Worm (Caenorhabditis elegans): ENCODE data around the gene K01C8.2.

K01C8.2 gene

DNA sequence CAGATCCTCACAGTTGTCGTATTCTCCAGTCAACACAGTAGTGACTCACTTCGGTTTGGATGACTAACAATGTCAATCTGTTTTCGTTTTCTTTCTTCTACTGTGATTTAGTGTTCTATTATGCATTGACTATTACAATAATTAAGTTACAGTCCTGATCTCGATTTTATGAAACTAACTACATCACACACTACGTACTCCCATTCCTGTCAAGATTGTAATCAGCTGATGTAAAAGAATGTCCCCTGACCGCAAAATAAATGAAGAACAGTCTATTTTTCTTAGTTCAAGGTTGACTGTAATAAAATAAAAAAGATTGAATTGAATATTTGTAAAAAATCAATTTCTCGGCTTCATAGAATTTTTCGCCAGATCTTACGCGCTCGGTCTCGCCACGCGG lies 43.9 kb downstream of the K01C8.2 start:
- TF ChIP-seq dve-1 (tag; optimal IDR thresholded peaks at IDR 0.05; ENCODE audit: insufficient read depth) (peak; percentile 17), nhr-28 (tag; optimal IDR thresholded peaks at IDR 0.05) (peak; percentile 76), hlh-30 (tag; optimal IDR thresholded peaks at IDR 0.05; ENCODE audit: insufficient read depth) (peak; percentile 17), nhr-6 (tag; optimal IDR thresholded peaks at IDR 0.05) (no peak), unc-62 (GFP tag; optimal IDR thresholded peaks at IDR 0.05 in 1 of 2) (peak in 1 of 2 experiments; percentile 75), unc-62 (tag; optimal IDR thresholded peaks at IDR 0.05) (no peak), madf-5 (GFP tag; IDR thresholded peaks at IDR 0.05) (no peak)

DNA sequence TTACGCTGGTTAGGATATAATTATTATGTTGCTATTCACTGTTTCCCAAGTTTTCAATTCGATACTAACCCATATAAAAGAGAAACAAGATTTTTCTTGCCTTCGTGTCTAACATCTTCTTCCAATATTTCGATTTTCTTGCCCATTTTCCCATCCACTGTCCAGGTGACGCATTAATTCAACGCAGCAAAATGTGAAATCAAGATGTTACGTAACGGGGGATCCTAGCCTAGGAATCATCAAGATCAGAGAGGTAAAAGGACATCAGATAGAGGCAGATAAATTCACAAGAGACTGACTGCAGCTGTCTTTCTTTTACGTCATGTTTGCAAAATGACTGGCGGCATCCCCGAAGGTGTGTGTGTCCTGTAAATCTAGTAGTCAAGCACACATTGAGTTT lies 44.6 kb downstream of the K01C8.2 start:
- TF ChIP-seq nhr-10 (tag; optimal IDR thresholded peaks at IDR 0.05): no peak
- peak in 1 of 2 experiments; percentile 99 for TF ChIP-seq unc-62 (GFP tag; optimal IDR thresholded peaks at IDR 0.05 in 1 of 2)
- TF ChIP-seq unc-62 (tag; optimal IDR thresholded peaks at IDR 0.05): no peak
- peak; percentile 13 for TF ChIP-seq aha-1 (tag)

DNA sequence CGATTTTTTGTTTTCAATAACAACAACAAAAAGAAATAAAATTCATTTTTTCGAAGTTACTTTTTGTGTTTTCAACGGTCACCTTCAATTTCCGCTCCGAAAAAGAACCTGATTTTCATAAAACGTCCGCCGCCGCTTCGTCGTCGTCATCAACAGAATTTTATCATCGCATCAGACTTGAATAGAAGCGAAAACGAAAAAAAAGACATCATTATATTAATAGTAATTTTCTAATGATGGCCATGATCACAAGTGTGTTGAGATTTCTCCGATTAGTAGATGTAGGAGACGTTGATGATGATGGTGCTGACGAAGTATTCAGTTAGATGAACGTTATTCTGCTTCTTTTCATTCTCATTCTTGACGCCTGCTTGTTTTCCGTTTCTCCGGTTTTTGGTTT lies 45.3 kb downstream of the K01C8.2 start:
- no peak for TF ChIP-seq aha-1 (tag)
- no peak for TF ChIP-seq F10B5.3 (tag; optimal IDR thresholded peaks at IDR 0.05)
- peak in 1 of 2 experiments; percentile 83 for TF ChIP-seq unc-62 (GFP tag; optimal IDR thresholded peaks at IDR 0.05 in 1 of 2)
- TF ChIP-seq unc-62 (tag; optimal IDR thresholded peaks at IDR 0.05): no peak

DNA sequence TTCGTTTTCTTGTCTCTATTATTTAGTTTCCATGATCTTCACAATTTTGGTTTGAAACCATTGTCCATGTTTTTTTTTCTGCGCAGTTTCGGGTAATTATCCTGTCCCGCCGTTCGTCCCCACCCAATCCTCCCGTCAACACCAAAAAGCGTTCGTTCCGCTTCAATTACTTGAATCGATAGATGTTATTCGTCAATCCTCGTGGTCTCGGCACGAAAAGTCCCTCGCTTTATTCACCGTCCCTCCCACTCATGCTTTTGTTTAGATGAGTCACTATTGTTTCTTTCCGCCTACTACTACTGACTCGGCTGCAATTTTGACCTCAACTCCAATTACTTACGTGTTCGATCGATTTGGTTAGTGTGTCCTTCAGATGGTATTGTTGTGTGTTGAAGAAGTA lies 45.8 kb downstream of the K01C8.2 start:
- no peak for TF ChIP-seq lin-13 (GFP tag; optimal IDR thresholded peaks at IDR 0.05)
- TF ChIP-seq Y5F2A.4 (GFP tag; optimal IDR thresholded peaks at IDR 0.05): no peak
- no peak for TF ChIP-seq lin-15B (tag; optimal IDR thresholded peaks at IDR 0.05)
- no peak for TF ChIP-seq unc-130 (GFP tag; optimal IDR thresholded peaks at IDR 0.05)
- TF ChIP-seq lin-38 (GFP tag; IDR thresholded peaks at IDR 0.05): no peak
- TF ChIP-seq lsy-2 (tag; optimal IDR thresholded peaks at IDR 0.05): no peak
- no peak for TF ChIP-seq zip-11 (GFP tag; IDR thresholded peaks at IDR 0.05)
- TF ChIP-seq nhr-28 (tag; optimal IDR thresholded peaks at IDR 0.05): no peak
- TF ChIP-seq zfp-3 (GFP tag; conservative IDR thresholded peaks at IDR 0.05): no peak
- no peak for TF ChIP-seq mep-1 (tag; optimal IDR thresholded peaks at IDR 0.05)
- no peak for TF ChIP-seq pha-4 (GFP tag; IDR thresholded peaks at IDR 0.05)
- TF ChIP-seq pha-4 (tag; optimal IDR thresholded peaks at IDR 0.05): peak; percentile 55
- TF ChIP-seq aha-1 (tag): no peak
- no peak for TF ChIP-seq sdz-12 (GFP tag; optimal IDR thresholded peaks at IDR 0.05)
- TF ChIP-seq nhr-6 (tag; optimal IDR thresholded peaks at IDR 0.05): peak; percentile 29
- TF ChIP-seq lin-1 (GFP tag; IDR thresholded peaks at IDR 0.05): no peak
- TF ChIP-seq mxl-2 (GFP tag; conservative IDR thresholded peaks at IDR 0.05): no peak
- TF ChIP-seq Y105C5A.15 (GFP tag; IDR thresholded peaks at IDR 0.05): no peak
- no peak for TF ChIP-seq hif-1 (tag; optimal IDR thresholded peaks at IDR 0.05)
- TF ChIP-seq F49E8.2 (tag; optimal IDR thresholded peaks at IDR 0.05; ENCODE audit: borderline replicate concordance): no peak
- no peak for TF ChIP-seq ama-1 (optimal IDR thresholded peaks at IDR 0.05)
- TF ChIP-seq rbr-2 (tag; optimal IDR thresholded peaks at IDR 0.05): no peak
- TF ChIP-seq nhr-41 (GFP tag; IDR thresholded peaks at IDR 0.05): no peak
- TF ChIP-seq nhr-102 (tag; optimal IDR thresholded peaks at IDR 0.05): no peak
- no peak for TF ChIP-seq lim-7 (GFP tag; IDR thresholded peaks at IDR 0.05)
- TF ChIP-seq nhr-42 (GFP tag; IDR thresholded peaks at IDR 0.05): no peak
- TF ChIP-seq mes-2 (tag; optimal IDR thresholded peaks at IDR 0.05; ENCODE audit: poor library complexity, severe bottlenecking): no peak
- no peak for TF ChIP-seq dpl-1 (GFP tag; optimal IDR thresholded peaks at IDR 0.05)
- TF ChIP-seq ceh-28 (tag; optimal IDR thresholded peaks at IDR 0.05): peak; percentile 3
- no peak for TF ChIP-seq nhr-48 (tag; optimal IDR thresholded peaks at IDR 0.05)
- TF ChIP-seq hlh-30 (tag; optimal IDR thresholded peaks at IDR 0.05; ENCODE audit: insufficient read depth): no peak
- peak; percentile 11 for TF ChIP-seq hlh-11 (tag; optimal IDR thresholded peaks at IDR 0.05)
- TF ChIP-seq dve-1 (tag; optimal IDR thresholded peaks at IDR 0.05; ENCODE audit: insufficient read depth): no peak
- peak; percentile 5 for TF ChIP-seq mxl-3 (GFP tag; optimal IDR thresholded peaks at IDR 0.05)
- TF ChIP-seq nhr-76 (tag; optimal IDR thresholded peaks at IDR 0.05): no peak

Measured in whole organism, L4 larva.